Worm (Caenorhabditis elegans) whole organism, L4/young adult: ENCODE results near the gene srx-3.

ENCODE experiments used
- W03F9.2 ChIP-seq: fragments of 150-350 bp; optimal IDR thresholded peaks from 2 replicates; lab custom pipeline; 2014; ENCODE audit warnings: missing biosample characterization, missing genetic modification characterization
- him-1 ChIP-seq: sonication (generic microtip); optimal IDR thresholded peaks from 2 replicates; lab custom pipeline; 2016; ENCODE audit warnings: missing genotype, missing genetic modification reagents, missing genetic modification characterization, missing compliant biosample characterization

ce11 chrV:9056253-9056652 lies 50.9 kb downstream of the srx-3 start, which contains the start of gene C25E10.10:
- TF ChIP-seq him-1 (tag; lab: Kevin White, UChicago) (no peak), W03F9.2 (no peak)
